Fruit fly (Drosophila melanogaster) whole organism, prepupa: ENCODE results near the gene Tbc1d22.

Experiments
- CG10631 ChIP-seq: fragments of 200-800 bp; sonication (Bioruptor generic); optimal IDR thresholded peaks from 2 replicates; lab custom pipeline; 2016; ENCODE audit warnings: missing biosample characterization, missing genetic modification characterization
- CG10669 ChIP-seq: fragments of 200-800 bp; sonication (Bioruptor generic); optimal IDR thresholded peaks from 3 replicates; lab custom pipeline; 2018; ENCODE audit warnings: missing biosample characterization, mild to moderate bottlenecking, missing genetic modification characterization, moderate library complexity
- CG11294 ChIP-seq: fragments of 200-800 bp; sonication (Bioruptor generic); IDR thresholded peaks from 2 replicates; pipeline ENCODE4 v1.3.6; 2022; ENCODE audit warnings: missing biosample characterization, missing genetic modification characterization
- CG11902 ChIP-seq: fragments of 200-800 bp; sonication (Bioruptor generic); optimal IDR thresholded peaks from 3 replicates; lab custom pipeline; 2016; ENCODE audit warnings: missing biosample characterization, missing genetic modification characterization
- CG15336 ChIP-seq: fragments of 200-800 bp; sonication (Bioruptor generic); IDR thresholded peaks from 2 replicates; pipeline ENCODE4 v1.3.6; 2022; ENCODE audit warnings: missing biosample characterization, missing genetic modification characterization
- CG16779 ChIP-seq: fragments of 200-800 bp; sonication (Bioruptor generic); optimal IDR thresholded peaks from 3 replicates; lab custom pipeline; 2017; ENCODE audit warnings: missing biosample characterization, mild to moderate bottlenecking, missing genetic modification characterization
- CG3032 ChIP-seq: fragments of 200-800 bp; optimal IDR thresholded peaks from 2 replicates; lab custom pipeline; 2019; ENCODE audit warnings: missing biosample characterization, mild to moderate bottlenecking, missing genetic modification characterization, moderate library complexity
- CG31627 ChIP-seq: fragments of 200-800 bp; sonication (Bioruptor generic); optimal IDR thresholded peaks from 3 replicates; lab custom pipeline; 2016; ENCODE audit warnings: missing biosample characterization, missing genetic modification characterization
- CG32006 ChIP-seq: fragments of 200-800 bp; sonication (Bioruptor generic); optimal IDR thresholded peaks from 3 replicates; lab custom pipeline; 2017; ENCODE audit warnings: missing biosample characterization, mild to moderate bottlenecking, missing genetic modification characterization
- CG34406 ChIP-seq: fragments of 200-800 bp; sonication (Bioruptor generic); optimal IDR thresholded peaks from 3 replicates; lab custom pipeline; 2016; ENCODE audit warnings: missing biosample characterization, missing genetic modification characterization
- CG3919 ChIP-seq: fragments of 200-800 bp; sonication (Bioruptor generic); optimal IDR thresholded peaks from 3 replicates; lab custom pipeline; 2016; ENCODE audit warnings: missing biosample characterization, missing genetic modification characterization
- CG4318 ChIP-seq: fragments of 200-800 bp; sonication (Bioruptor generic); optimal IDR thresholded peaks from 3 replicates; lab custom pipeline; 2017; ENCODE audit warnings: missing biosample characterization, mild to moderate bottlenecking, missing genetic modification characterization
- CG6163 ChIP-seq: fragments of 200-800 bp; sonication (Bioruptor generic); IDR thresholded peaks from 3 replicates; pipeline ENCODE4 v1.3.6; 2022; ENCODE audit warnings: missing biosample characterization, missing genetic modification characterization
- CG6276 ChIP-seq: fragments of 200-800 bp; sonication (Bioruptor generic); optimal IDR thresholded peaks from 2 replicates; lab custom pipeline; 2017; ENCODE audit warnings: missing biosample characterization, mild to moderate bottlenecking, missing genetic modification characterization
- CG6792 ChIP-seq: fragments of 200-800 bp; sonication (Bioruptor generic); optimal IDR thresholded peaks from 3 replicates; lab custom pipeline; 2016; ENCODE audit warnings: missing biosample characterization, missing genetic modification characterization
- CG6854 ChIP-seq: fragments of 200-800 bp; sonication (Bioruptor generic); optimal IDR thresholded peaks from 2 replicates; lab custom pipeline; 2017; ENCODE audit warnings: missing biosample characterization, mild to moderate bottlenecking, missing genetic modification characterization
- CG8119 ChIP-seq: fragments of 200-800 bp; sonication (Bioruptor generic); IDR thresholded peaks from 3 replicates; pipeline ENCODE4 v1.3.6; 2022; ENCODE audit warnings: missing biosample characterization, missing genetic modification characterization
- CG8632 ChIP-seq: fragments of 200-800 bp; sonication (Bioruptor generic); optimal IDR thresholded peaks from 3 replicates; lab custom pipeline; 2016; ENCODE audit warnings: missing biosample characterization, missing genetic modification characterization
- CG9139 ChIP-seq: fragments of 200-800 bp; sonication (Bioruptor generic); optimal IDR thresholded peaks from 3 replicates; lab custom pipeline; 2017; ENCODE audit warnings: missing biosample characterization, mild to moderate bottlenecking, missing genetic modification characterization
- Eip75B ChIP-seq: fragments of 200-800 bp; sonication (Bioruptor generic); optimal IDR thresholded peaks from 3 replicates; lab custom pipeline; 2016; ENCODE audit warnings: missing biosample characterization, missing genetic modification characterization
- Eip78C ChIP-seq: fragments of 200-800 bp; sonication (Bioruptor generic); peaks from one replicate; lab custom pipeline; 2016; ENCODE audit warnings: missing biosample characterization, missing genetic modification characterization
- Eip93F ChIP-seq: fragments of 200-800 bp; sonication (Bioruptor generic); optimal IDR thresholded peaks from 2 replicates; lab custom pipeline; 2016; ENCODE audit warnings: missing biosample characterization, mild to moderate bottlenecking, missing genetic modification characterization
- Ets21C ChIP-seq: fragments of 200-800 bp; sonication (Bioruptor generic); optimal IDR thresholded peaks from 3 replicates; lab custom pipeline; 2016; ENCODE audit warnings: missing biosample characterization, missing genetic modification characterization
- Ets96B ChIP-seq: fragments of 200-800 bp; optimal IDR thresholded peaks from 2 replicates; lab custom pipeline; 2019; ENCODE audit warnings: missing biosample characterization, mild to moderate bottlenecking, missing genetic modification characterization, moderate library complexity
- Gug ChIP-seq: fragments of 200-800 bp; sonication (Bioruptor generic); IDR thresholded peaks from 2 replicates; pipeline ENCODE4 v1.3.6; 2022; ENCODE audit warnings: missing biosample characterization, missing genetic modification characterization
- Hr38 ChIP-seq: sonication (Bioruptor generic); optimal IDR thresholded peaks from 2 replicates; lab custom pipeline; 2016; ENCODE audit warnings: missing biosample characterization, missing genetic modification characterization
- Hr39 ChIP-seq: fragments of 200-800 bp; sonication (Bioruptor generic); optimal IDR thresholded peaks from 2 replicates; lab custom pipeline; 2016; ENCODE audit warnings: missing biosample characterization, missing genetic modification characterization
- Lpt ChIP-seq: fragments of 200-800 bp; sonication (Bioruptor generic); optimal IDR thresholded peaks from 3 replicates; lab custom pipeline; 2016; ENCODE audit warnings: missing biosample characterization, missing genetic modification characterization
- Sox102F ChIP-seq: fragments of 200-800 bp; sonication (Bioruptor generic); optimal IDR thresholded peaks from 2 replicates; lab custom pipeline; 2016; ENCODE audit warnings: missing biosample characterization, mild to moderate bottlenecking, missing genetic modification characterization
- Sox15 ChIP-seq: fragments of 200-800 bp; sonication (Bioruptor generic); optimal IDR thresholded peaks from 3 replicates; lab custom pipeline; 2016; ENCODE audit warnings: missing biosample characterization, missing genetic modification characterization
- achi ChIP-seq: fragments of 200-800 bp; sonication (Bioruptor generic); optimal IDR thresholded peaks from 3 replicates; lab custom pipeline; 2016; ENCODE audit warnings: missing biosample characterization, missing genetic modification characterization
- acj6 ChIP-seq: fragments of 200-800 bp; sonication (Bioruptor generic); optimal IDR thresholded peaks from 3 replicates; lab custom pipeline; 2016; ENCODE audit warnings: missing biosample characterization, missing genetic modification characterization
- dsx ChIP-seq: fragments of 200-800 bp; optimal IDR thresholded peaks from 3 replicates; lab custom pipeline; 2019; ENCODE audit warnings: missing biosample characterization, mild to moderate bottlenecking, missing genetic modification characterization, moderate library complexity; ENCODE audit not compliant: poor library complexity, severe bottlenecking
- eg ChIP-seq: fragments of 200-800 bp; sonication (Bioruptor generic); IDR thresholded peaks from 3 replicates; pipeline ENCODE4 v1.3.6; 2022; ENCODE audit warnings: missing biosample characterization, missing genetic modification characterization
- esn ChIP-seq: fragments of 200-800 bp; sonication (Bioruptor generic); optimal IDR thresholded peaks from 2 replicates; lab custom pipeline; 2016; ENCODE audit warnings: missing biosample characterization, mild to moderate bottlenecking, missing genetic modification characterization, moderate library complexity
- fd59A ChIP-seq: fragments of 200-800 bp; sonication (Bioruptor generic); optimal IDR thresholded peaks from 2 replicates; lab custom pipeline; 2017; ENCODE audit warnings: missing biosample characterization, mild to moderate bottlenecking, missing genetic modification characterization, missing genetic modification reagents
- fd85E ChIP-seq: fragments of 200-800 bp; sonication (Bioruptor generic); optimal IDR thresholded peaks from 3 replicates; lab custom pipeline; 2016; ENCODE audit warnings: missing biosample characterization, missing genetic modification characterization
- fkh ChIP-seq: fragments of 200-800 bp; sonication (Bioruptor generic); optimal IDR thresholded peaks from 3 replicates; lab custom pipeline; 2017; ENCODE audit warnings: missing biosample characterization, mild to moderate bottlenecking, missing genetic modification characterization, moderate library complexity
- lz ChIP-seq: fragments of 200-800 bp; sonication (Bioruptor generic); optimal IDR thresholded peaks from 3 replicates; lab custom pipeline; 2016; ENCODE audit warnings: missing biosample characterization, missing genetic modification characterization
- pdm3 ChIP-seq: fragments of 200-800 bp; sonication (Bioruptor generic); optimal IDR thresholded peaks from 3 replicates; lab custom pipeline; 2016; ENCODE audit warnings: missing biosample characterization, missing genetic modification characterization
- salr ChIP-seq, 2 experiments: fragments of 200-800 bp; sonication (Bioruptor generic); optimal IDR thresholded peaks; 3 replicates each; lab custom pipeline; 2016 to 2018; ENCODE audit warnings: missing biosample characterization in 2 of 2, missing genetic modification characterization in 2 of 2, mild to moderate bottlenecking in 1 of 2
- spab ChIP-seq: fragments of 200-800 bp; sonication (Bioruptor generic); optimal IDR thresholded peaks from 2 replicates; lab custom pipeline; 2017; ENCODE audit warnings: missing biosample characterization, mild to moderate bottlenecking, missing genetic modification characterization, missing genetic modification reagents
- ss ChIP-seq, 2 experiments: fragments of 200-800 bp; sonication (Bioruptor generic); optimal IDR thresholded peaks; 2 replicates in 1 of 2; 3 replicates in 1 of 2; lab custom pipeline; 2017 to 2018; ENCODE audit warnings: mild to moderate bottlenecking in 2 of 2, missing biosample characterization in 2 of 2, missing genetic modification characterization in 2 of 2, moderate library complexity in 1 of 2
- svp ChIP-seq: fragments of 200-800 bp; sonication (Bioruptor generic); peaks from one replicate; lab custom pipeline; 2016; ENCODE audit warnings: missing biosample characterization, missing genetic modification characterization
- topi ChIP-seq: fragments of 200-800 bp; sonication (Bioruptor generic); optimal IDR thresholded peaks from 3 replicates; lab custom pipeline; 2016; ENCODE audit warnings: missing biosample characterization, missing genetic modification characterization
- vri ChIP-seq: fragments of 200-800 bp; sonication (Bioruptor generic); optimal IDR thresholded peaks from 3 replicates; lab custom pipeline; 2016; ENCODE audit warnings: missing biosample characterization, mild to moderate bottlenecking, missing genetic modification characterization

Gene Tbc1d22

DNA sequence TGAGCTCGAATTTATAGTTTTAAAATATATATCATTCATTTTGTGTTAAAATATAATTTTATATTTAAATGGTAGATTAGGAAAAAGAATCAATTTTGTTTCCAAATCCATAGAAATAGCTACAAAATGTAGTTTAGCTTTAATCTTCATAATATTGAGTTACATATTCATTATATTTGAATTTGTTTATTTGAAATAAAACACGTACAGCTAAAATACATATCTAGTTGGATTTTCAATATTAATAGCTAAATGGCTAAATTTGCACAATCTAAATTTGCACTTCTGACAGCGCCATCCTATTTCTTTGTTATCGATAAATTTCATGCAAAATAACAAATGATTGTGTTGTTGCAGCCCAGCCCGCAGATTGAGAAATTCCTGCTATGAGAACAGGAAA, 32.0 kb downstream of the Tbc1d22 start, which contains the start of gene Usp8:
TSS of gene Usp8 (plus strand) at position 312 of the 400 bp plus-strand sequence.
- TF ChIP-seq CG34406 (GFP tag; lab: Kevin White, UChicago) (no peak), CG32006 (GFP tag; lab: Kevin White, UChicago) (no peak), esn (GFP tag; lab: Kevin White, UChicago) (peak; percentile 45), acj6 (no peak), CG8119 (no peak), fd85E (GFP tag; lab: Kevin White, UChicago) (no peak), CG6792 (GFP tag; lab: Kevin White, UChicago) (peak; percentile 9), CG3032 (tag; lab: Kevin White, UChicago) (peak; percentile 25)

DNA sequence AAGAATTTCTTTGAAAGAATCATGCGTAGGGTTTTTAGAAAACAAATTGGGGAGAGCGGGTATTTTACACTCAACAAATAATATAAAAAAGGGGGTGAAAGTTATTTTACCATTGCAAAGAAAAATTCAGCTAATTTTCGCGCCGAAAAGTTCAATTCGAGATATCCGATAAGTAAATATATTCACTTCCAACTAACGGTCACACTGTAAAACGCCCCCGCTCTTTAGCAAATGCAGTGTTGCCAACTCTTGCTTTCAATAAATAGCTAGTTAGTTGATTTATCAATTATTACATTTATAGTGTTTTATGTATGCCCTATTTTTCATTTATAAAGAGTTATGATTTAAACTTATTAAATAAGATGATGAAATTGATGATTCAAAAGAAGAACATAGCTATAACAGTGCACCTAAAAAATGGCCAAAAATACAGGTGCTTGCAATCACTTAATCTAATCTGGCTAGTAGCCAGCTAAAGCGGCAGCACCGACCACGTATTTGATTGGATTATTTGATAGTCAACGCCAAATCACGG, 36.3 kb downstream of the Tbc1d22 start, which contains the start of gene meigo:
TSS of gene meigo (plus strand) at position 51 of the 535 bp plus-strand sequence.
- TF ChIP-seq CG3032 (tag; lab: Kevin White, UChicago) (peak; percentile 76), CG6163 (GFP tag; lab: Robert Waterston, UW) (no peak), spab (GFP tag; lab: Kevin White, UChicago) (no peak), CG4318 (no peak), ss (GFP tag; optimal IDR thresholded peaks at IDR 0.05; lab: Kevin White, UChicago) (no peak), CG6854 (GFP tag; lab: Kevin White, UChicago) (no peak), Eip78C (GFP tag; lab: Kevin White, UChicago) (no peak), achi (GFP tag; lab: Kevin White, UChicago) (no peak), Hr38 (no peak), CG8119 (no peak; the same call in 2 of the 3 replicates), CG11294 (GFP tag; lab: Robert Waterston, UW) (peak; percentile 16; the same call in 1 of the 2 replicates), vri (GFP tag; lab: Kevin White, UChicago) (no peak), CG11902 (peak; percentile 30), CG16779 (tag; lab: Kevin White, UChicago) (no peak), fkh (GFP tag; lab: Kevin White, UChicago) (peak; percentile 80), CG15336 (GFP tag; lab: Robert Waterston, UW) (no peak), Ets96B (tag; lab: Kevin White, UChicago) (peak; percentile 48), lz (GFP tag; lab: Kevin White, UChicago) (peak; percentile 64), salr (GFP tag; optimal IDR thresholded peaks at IDR 0.05; lab: Kevin White, UChicago) (no peak), Sox15 (peak; percentile 25), fd59A (no peak), dsx (GFP tag; lab: Kevin White, UChicago) (no peak), Sox102F (GFP tag; lab: Kevin White, UChicago) (no peak), CG9139 (GFP tag; lab: Kevin White, UChicago) (no peak), acj6 (no peak), pdm3 (GFP tag; lab: Kevin White, UChicago) (no peak), esn (GFP tag; lab: Kevin White, UChicago) (peak; percentile 72), svp (no peak), CG8632 (GFP tag; lab: Kevin White, UChicago) (no peak), CG10631 (GFP tag; lab: Kevin White, UChicago) (no peak), CG31627 (GFP tag; lab: Kevin White, UChicago) (peak; percentile 65), CG3919 (GFP tag; lab: Kevin White, UChicago) (no peak), topi (no peak), CG6792 (GFP tag; lab: Kevin White, UChicago) (peak; percentile 47), Eip75B (GFP tag; lab: Kevin White, UChicago) (no peak), Gug (GFP tag; lab: Robert Waterston, UW) (no peak), Ets21C (no peak), Eip93F (GFP tag; lab: Kevin White, UChicago) (no peak), Hr39 (peak; percentile 64), eg (peak; percentile 50; the same call in 1 of the 3 replicates), CG10669 (GFP tag; lab: Kevin White, UChicago) (no peak), Lpt (GFP tag; lab: Kevin White, UChicago) (no peak), CG34406 (GFP tag; lab: Kevin White, UChicago) (no peak), CG6276 (GFP tag; lab: Kevin White, UChicago) (no peak)
